Fruit fly (Drosophila melanogaster): ENCODE measurements around the gene eIF5B.

Gene eIF5B

DNA sequence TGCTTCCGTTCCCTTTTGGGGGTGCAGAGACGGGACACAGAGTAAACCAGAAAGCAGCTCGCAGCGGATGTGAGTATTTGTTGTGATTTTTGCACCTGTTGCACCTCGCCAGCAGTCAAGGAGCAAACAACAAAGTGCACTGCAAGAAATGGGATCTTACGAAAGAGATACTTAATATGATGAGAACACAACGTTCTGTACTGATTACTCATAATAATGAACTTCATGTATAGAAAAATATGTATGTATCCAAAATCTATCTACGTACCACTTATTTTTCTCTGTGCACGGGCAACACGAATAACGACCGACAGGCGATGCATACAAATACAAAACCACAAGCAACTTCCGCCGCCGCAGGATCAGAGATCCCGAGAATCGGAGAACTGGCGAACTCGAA, 62.9 kb downstream of the eIF5B start (continued):
- no peak for TF ChIP-seq Asciz (GFP tag; optimal IDR thresholded peaks at IDR 0.05)
- no peak for TF ChIP-seq ssp (GFP tag; IDR thresholded peaks at IDR 0.05)
- no peak for TF ChIP-seq en (GFP tag; optimal IDR thresholded peaks at IDR 0.05)
- no peak for TF ChIP-seq CG12104 (GFP tag; optimal IDR thresholded peaks at IDR 0.05)
- TF ChIP-seq CG18599 (GFP tag; optimal IDR thresholded peaks at IDR 0.05), result no peak
- no peak for TF ChIP-seq CG12299 (tag; optimal IDR thresholded peaks at IDR 0.05)
- no peak for TF ChIP-seq croc (GFP tag; conservative IDR thresholded peaks at IDR 0.05)
- no peak for TF ChIP-seq ab (GFP tag; optimal IDR thresholded peaks at IDR 0.05)
- TF ChIP-seq her (GFP tag; optimal IDR thresholded peaks at IDR 0.05), result no peak
- no peak for TF ChIP-seq GATAe (GFP tag; conservative IDR thresholded peaks at IDR 0.05)
- no peak for TF ChIP-seq br (optimal IDR thresholded peaks at IDR 0.05)
- no peak for TF ChIP-seq maf-S (GFP tag; optimal IDR thresholded peaks at IDR 0.05)
- no peak for TF ChIP-seq tx (GFP tag; optimal IDR thresholded peaks at IDR 0.05)
- no peak for TF ChIP-seq jumu (GFP tag; optimal IDR thresholded peaks at IDR 0.05)
- no peak for TF ChIP-seq Lpt (GFP tag; optimal IDR thresholded peaks at IDR 0.05)
- TF ChIP-seq CG8281 (tag; optimal IDR thresholded peaks at IDR 0.05), result no peak
- no peak for TF ChIP-seq nerfin-1 (tag; optimal IDR thresholded peaks at IDR 0.05)
- no peak for TF ChIP-seq CG42726 (GFP tag; IDR thresholded peaks at IDR 0.05; ENCODE audit: partially characterized antibody)
- TF ChIP-seq CG3838 (GFP tag; optimal IDR thresholded peaks at IDR 0.05), result no peak

DNA sequence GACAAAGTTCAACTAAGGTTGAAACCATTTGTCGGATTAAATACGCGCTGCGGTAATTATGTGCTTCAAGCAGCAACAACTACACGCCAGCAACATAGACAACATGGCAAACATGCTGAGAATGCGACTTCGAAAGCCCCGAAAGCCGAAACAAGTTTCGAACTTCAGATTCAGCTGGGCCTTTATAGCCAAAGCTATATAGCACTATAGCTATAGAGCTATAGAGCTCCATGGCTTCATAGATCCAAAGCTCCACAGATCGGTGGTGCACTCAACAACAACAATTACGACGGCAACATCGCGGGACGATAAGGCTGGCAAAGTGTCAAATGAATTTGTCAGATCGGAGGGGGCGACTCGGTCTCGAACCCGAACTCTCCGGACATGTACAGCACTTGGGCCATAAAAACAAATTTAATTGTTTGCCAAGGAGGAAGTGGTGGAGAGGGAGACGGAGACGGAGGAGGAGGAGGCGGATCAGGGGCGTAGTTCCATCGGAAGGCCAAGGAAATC, 63.4 kb downstream of the eIF5B start:
- TF ChIP-seq CG43689 (GFP tag; IDR thresholded peaks at IDR 0.05) (no peak), rib (GFP tag; IDR thresholded peaks at IDR 0.05) (no peak), CG9215 (GFP tag; IDR thresholded peaks at IDR 0.05) (no peak), YL-1 (GFP tag; optimal IDR thresholded peaks at IDR 0.05) (no peak), CG4360 (GFP tag; IDR thresholded peaks at IDR 0.05) (peak; percentile 60; the same call in 1 of the 2 replicates), ro (GFP tag; IDR thresholded peaks at IDR 0.05) (no peak), Camta (GFP tag; optimal IDR thresholded peaks at IDR 0.05) (no peak), cwo (GFP tag; optimal IDR thresholded peaks at IDR 0.05) (peak; percentile 33), CG6175 (GFP tag; IDR thresholded peaks at IDR 0.05) (0 out of 3 replicates have a peak, but pooled peaks have one; percentile 4), CG11504 (tag; optimal IDR thresholded peaks at IDR 0.05) (peak; percentile 24), crol (GFP tag; IDR thresholded peaks at IDR 0.05) (peak; percentile 52; the same call in 1 of the 2 replicates), kni (GFP tag; optimal IDR thresholded peaks at IDR 0.05) (peak; percentile 36), sqz (GFP tag; optimal IDR thresholded peaks at IDR 0.05) (no peak), esg (GFP tag; conservative IDR thresholded peaks at IDR 0.05) (no peak), CG13894 (tag; optimal IDR thresholded peaks at IDR 0.05) (peak; percentile 97), CTCF (GFP tag; optimal IDR thresholded peaks at IDR 0.05) (no peak), NK7.1 (GFP tag; optimal IDR thresholded peaks at IDR 0.05) (no peak), pita (GFP tag; optimal IDR thresholded peaks at IDR 0.05) (no peak), CG32772 (GFP tag; IDR thresholded peaks at IDR 0.05) (no peak), CG6791 (GFP tag; IDR thresholded peaks at IDR 0.05; ENCODE audit: partially characterized antibody) (no peak), CG18619 (GFP tag; optimal IDR thresholded peaks at IDR 0.05) (no peak), Ada2b (GFP tag; IDR thresholded peaks at IDR 0.05) (no peak), NFAT (GFP tag; IDR thresholded peaks at IDR 0.05) (no peak), CG11456 (GFP tag; IDR thresholded peaks at IDR 0.05) (no peak), gt (GFP tag; IDR thresholded peaks at IDR 0.05) (no peak), Lpt (GFP tag; optimal IDR thresholded peaks at IDR 0.05) (no peak), bigmax (GFP tag; optimal IDR thresholded peaks at IDR 0.05) (no peak), Jarid2 (GFP tag; optimal IDR thresholded peaks at IDR 0.05) (no peak), az2 (GFP tag; optimal IDR thresholded peaks at IDR 0.05) (no peak), disco-r (GFP tag; optimal IDR thresholded peaks at IDR 0.05) (no peak), Aef1 (GFP tag; IDR thresholded peaks at IDR 0.05) (no peak), CG13424 (tag; optimal IDR thresholded peaks at IDR 0.05) (no peak), CG8089 (GFP tag; optimal IDR thresholded peaks at IDR 0.05) (no peak), CG1792 (GFP tag; optimal IDR thresholded peaks at IDR 0.05) (no peak), tio (GFP tag; optimal IDR thresholded peaks at IDR 0.05) (no peak)
